Worm (Caenorhabditis elegans): ENCODE data around the gene Y15E3A.3.
A peak's percentile ranks its signal among the peaks of the same experiment; 100 is the strongest.

The Y15E3A.3 gene

DNA sequence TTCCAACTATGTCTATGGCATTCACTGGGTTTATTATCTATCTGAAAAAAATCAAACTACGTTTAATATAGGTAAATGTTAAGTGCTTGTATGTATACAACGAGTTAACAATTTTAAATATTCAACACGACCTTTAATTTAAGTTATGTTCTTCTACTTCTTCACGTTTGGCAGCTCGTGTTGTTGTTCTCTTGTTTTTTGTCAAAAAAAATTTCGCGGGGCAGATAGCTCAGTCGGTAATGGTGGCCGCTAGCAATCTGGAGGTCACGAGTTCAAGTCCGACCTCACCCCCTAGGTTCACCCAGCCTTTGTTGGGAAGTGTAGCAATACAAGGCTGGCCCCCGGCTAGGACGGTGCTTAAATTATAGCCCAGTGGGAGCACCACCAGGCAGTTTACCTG lies 27.3 kb upstream of the Y15E3A.3 start:
- no peak for TF ChIP-seq sma-3 (GFP tag; optimal IDR thresholded peaks at IDR 0.05)
- TF ChIP-seq crh-2 (tag; optimal IDR thresholded peaks at IDR 0.05) = no peak
- no peak for TF ChIP-seq nhr-237 (tag; optimal IDR thresholded peaks at IDR 0.05)
- no peak for TF ChIP-seq unc-39 (tag; optimal IDR thresholded peaks at IDR 0.05)

DNA sequence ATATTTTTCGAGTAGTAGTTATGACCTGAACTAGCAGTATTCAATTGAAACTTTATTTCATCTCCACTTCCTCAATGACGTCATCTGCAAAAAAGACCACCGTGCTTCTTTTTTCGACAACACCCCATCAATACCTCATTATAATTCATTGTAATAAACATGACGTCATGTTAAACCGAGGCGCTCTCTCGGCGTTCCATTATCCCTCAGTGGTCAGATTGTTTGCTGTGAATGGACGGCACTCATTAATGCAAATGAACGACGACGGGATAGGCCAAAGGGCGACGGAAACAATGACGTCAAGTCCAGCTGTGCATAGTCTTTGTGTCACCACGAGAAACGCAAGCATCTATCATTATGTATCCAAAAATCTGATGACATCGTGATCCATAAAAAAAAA lies 22.1 kb upstream of the Y15E3A.3 start:
- TF ChIP-seq sma-9 (GFP tag; optimal IDR thresholded peaks at IDR 0.05) = peak; percentile 2
- TF ChIP-seq sma-9 (tag; optimal IDR thresholded peaks at IDR 0.05) = no peak
- TF ChIP-seq snpc-4 (tag; optimal IDR thresholded peaks at IDR 0.05) = no peak
- TF ChIP-seq dmd-4 (tag; optimal IDR thresholded peaks at IDR 0.05) = no peak
- TF ChIP-seq C34F6.9 (tag; optimal IDR thresholded peaks at IDR 0.05) = peak; percentile 5
- TF ChIP-seq lin-39 (tag; optimal IDR thresholded peaks at IDR 0.05) = peak; percentile 43
- TF ChIP-seq F13H6.1 (tag; optimal IDR thresholded peaks at IDR 0.05) = peak; percentile 30

ce11 chrX:15345346-15346198 lies 20.0 kb upstream of the Y15E3A.3 start:
- TF ChIP-seq nhr-23 (tag; optimal IDR thresholded peaks at IDR 0.05) (no peak), lin-11 (tag; optimal IDR thresholded peaks at IDR 0.05) (no peak), sma-9 (GFP tag; optimal IDR thresholded peaks at IDR 0.05) (peak; percentile 47), sma-9 (tag; optimal IDR thresholded peaks at IDR 0.05) (no peak), crh-2 (tag; optimal IDR thresholded peaks at IDR 0.05) (peak; percentile 5), elt-3 (tag; optimal IDR thresholded peaks at IDR 0.05) (no peak), egl-27 (tag; optimal IDR thresholded peaks at IDR 0.05) (peak; percentile 2), unc-39 (tag; optimal IDR thresholded peaks at IDR 0.05) (no peak), snpc-4 (tag; optimal IDR thresholded peaks at IDR 0.05) (peak; percentile 93), ztf-11 (tag; optimal IDR thresholded peaks at IDR 0.05) (no peak), lsy-2 (tag; optimal IDR thresholded peaks at IDR 0.05) (peak in 1 of 2 experiments; percentile 58), fos-1 (tag; optimal IDR thresholded peaks at IDR 0.05) (peak; percentile 51), sem-4 (tag; optimal IDR thresholded peaks at IDR 0.05) (peak; percentile 37), sma-3 (GFP tag; optimal IDR thresholded peaks at IDR 0.05) (peak; percentile 31), F13H6.1 (tag; optimal IDR thresholded peaks at IDR 0.05) (peak; percentile 68), C34F6.9 (tag; optimal IDR thresholded peaks at IDR 0.05) (peak; percentile 6)

- TF ChIP-seq skn-1 (tag; optimal IDR thresholded peaks at IDR 0.05) = no peak
- no peak for TF ChIP-seq mab-5 (tag; optimal IDR thresholded peaks at IDR 0.05)
- TF ChIP-seq lin-13 (GFP tag; optimal IDR thresholded peaks at IDR 0.05) = peak; percentile 18
- peak; percentile 39 for TF ChIP-seq C34F6.9 (tag; optimal IDR thresholded peaks at IDR 0.05)
- TF ChIP-seq lin-11 (tag; optimal IDR thresholded peaks at IDR 0.05) = no peak
- TF ChIP-seq nhr-129 (tag; optimal IDR thresholded peaks at IDR 0.05) = no peak
- no peak for TF ChIP-seq blmp-1 (tag; optimal IDR thresholded peaks at IDR 0.05; ENCODE audit: insufficient read depth)
- no peak for TF ChIP-seq nhr-25 (tag; optimal IDR thresholded peaks at IDR 0.05)
- peak; percentile 11 for TF ChIP-seq nhr-237 (tag; optimal IDR thresholded peaks at IDR 0.05)
- TF ChIP-seq mdl-1 (tag; optimal IDR thresholded peaks at IDR 0.05) = no peak
- peak in 1 of 2 experiments; percentile 48 for TF ChIP-seq lsy-2 (tag; optimal IDR thresholded peaks at IDR 0.05)
- TF ChIP-seq nhr-21 (tag; optimal IDR thresholded peaks at IDR 0.05) = peak; percentile 37
- no peak for TF ChIP-seq nhr-11 (tag; optimal IDR thresholded peaks at IDR 0.05)
- TF ChIP-seq nhr-6 (tag; optimal IDR thresholded peaks at IDR 0.05) = no peak
- TF ChIP-seq sma-3 (GFP tag; optimal IDR thresholded peaks at IDR 0.05) = peak; percentile 37
- peak; percentile 46 for TF ChIP-seq sma-9 (GFP tag; optimal IDR thresholded peaks at IDR 0.05)
- TF ChIP-seq sma-9 (tag; optimal IDR thresholded peaks at IDR 0.05) = no peak
Observed at ce11 chrX:15343971-15344370, 18.4 kb upstream of the Y15E3A.3 start.

ce11 chrX:15342744-15343259 lies 17.2 kb upstream of the Y15E3A.3 start:
- no peak for TF ChIP-seq mbf-1 (tag; optimal IDR thresholded peaks at IDR 0.05)
- no peak for TF ChIP-seq elt-3 (tag; optimal IDR thresholded peaks at IDR 0.05)
- peak; percentile 5 for TF ChIP-seq nhr-21 (tag; optimal IDR thresholded peaks at IDR 0.05)
- TF ChIP-seq sma-3 (GFP tag; optimal IDR thresholded peaks at IDR 0.05) = peak; percentile 6
- no peak for TF ChIP-seq nhr-25 (tag; optimal IDR thresholded peaks at IDR 0.05)
- no peak for TF ChIP-seq dmd-4 (tag; optimal IDR thresholded peaks at IDR 0.05)
- TF ChIP-seq blmp-1 (tag; optimal IDR thresholded peaks at IDR 0.05; ENCODE audit: insufficient read depth) = no peak
- TF ChIP-seq sem-4 (tag; optimal IDR thresholded peaks at IDR 0.05) = peak; percentile 10
- peak; percentile 64 for TF ChIP-seq sma-9 (GFP tag; optimal IDR thresholded peaks at IDR 0.05)
- TF ChIP-seq sma-9 (tag; optimal IDR thresholded peaks at IDR 0.05) = no peak

All from whole organism, L2 larva.